Worm (Caenorhabditis elegans) whole organism, L4 larva: ENCODE measurements around the gene gcy-9.

Source experiments
- R02D3.7 ChIP-seq: fragments of 150-350 bp; sonication (generic microtip); optimal IDR thresholded peaks from 3 replicates; lab custom pipeline; 2014; ENCODE audit warnings: missing biosample characterization, missing genetic modification characterization
- T26A8.4 ChIP-seq: fragments of 200-800 bp; sonication (Bioruptor generic); IDR thresholded peaks from 2 replicates; pipeline ENCODE4 v1.3.6; 2022; ENCODE audit warnings: missing genetic modification characterization, missing compliant biosample characterization
- ZK546.5 ChIP-seq, 2 experiments: sonication (generic microtip); optimal IDR thresholded peaks; 2 replicates each; lab custom pipeline; 2017; ENCODE audit warnings: missing biosample characterization in 2 of 2, missing genetic modification characterization in 2 of 2
- aha-1 ChIP-seq: fragments of 150-350 bp; peaks from one replicate; lab custom pipeline; 2014; ENCODE audit warnings: missing biosample characterization, missing genetic modification characterization
- aly-2 ChIP-seq: sonication (generic microtip); optimal IDR thresholded peaks from 2 replicates; lab custom pipeline; 2018; ENCODE audit warnings: missing biosample characterization, missing genetic modification characterization
- ceh-20 ChIP-seq: fragments of 200-800 bp; sonication (Bioruptor generic); IDR thresholded peaks from 2 replicates; pipeline ENCODE4 v1.3.6; 2022; ENCODE audit warnings: missing genetic modification reagents, missing genetic modification characterization, missing compliant biosample characterization
- ceh-28 ChIP-seq: fragments of 150-350 bp; optimal IDR thresholded peaks from 2 replicates; lab custom pipeline; 2014; ENCODE audit warnings: missing biosample characterization, missing genetic modification reagents, missing genetic modification characterization
- ceh-32 ChIP-seq: sonication (generic microtip); optimal IDR thresholded peaks from 2 replicates; lab custom pipeline; 2016; ENCODE audit warnings: mild to moderate bottlenecking, missing genetic modification characterization, missing compliant biosample characterization; ENCODE audit not compliant: poor library complexity
- ceh-44 ChIP-seq: fragments of 200-800 bp; sonication (Bioruptor generic); IDR thresholded peaks from 2 replicates; pipeline ENCODE4 v1.3.6; 2022; ENCODE audit warnings: missing genetic modification reagents, missing genetic modification characterization, missing compliant biosample characterization
- ceh-82 ChIP-seq: sonication (generic microtip); optimal IDR thresholded peaks from 2 replicates; lab custom pipeline; 2017; ENCODE audit warnings: missing biosample characterization, missing genetic modification characterization
- cey-2 ChIP-seq: sonication (generic microtip); optimal IDR thresholded peaks from 3 replicates; lab custom pipeline; 2017; ENCODE audit warnings: missing genetic modification characterization, mild to moderate bottlenecking, missing compliant biosample characterization, antibody characterized with exemption, borderline replicate concordance; ENCODE audit not compliant: insufficient read depth
- daf-12 ChIP-seq: fragments of 150-350 bp; optimal IDR thresholded peaks from 2 replicates; lab custom pipeline; 2014; ENCODE audit warnings: missing biosample characterization, missing genetic modification reagents, missing genetic modification characterization
- dmd-6 ChIP-seq: fragments of 200-800 bp; sonication (Bioruptor generic); IDR thresholded peaks from 2 replicates; pipeline ENCODE4 v1.3.6; 2022; ENCODE audit warnings: missing genetic modification reagents, missing genetic modification characterization, missing compliant biosample characterization
- dmd-8 ChIP-seq: fragments of 200-800 bp; sonication (Bioruptor generic); IDR thresholded peaks from 2 replicates; pipeline ENCODE4 v1.3.6; 2022; ENCODE audit warnings: missing genetic modification characterization, missing compliant biosample characterization
- dmd-9 ChIP-seq: fragments of 200-800 bp; sonication (Bioruptor generic); IDR thresholded peaks from 2 replicates; pipeline ENCODE4 v1.3.6; 2022; ENCODE audit warnings: missing genetic modification reagents, missing genetic modification characterization, missing compliant biosample characterization
- dpl-1 ChIP-seq: fragments of 150-350 bp; optimal IDR thresholded peaks from 2 replicates; lab custom pipeline; 2014; ENCODE audit warnings: missing biosample characterization, missing genetic modification reagents, missing genetic modification characterization
- duxl-1 ChIP-seq: sonication (generic microtip); optimal IDR thresholded peaks from 2 replicates; lab custom pipeline; 2016; ENCODE audit warnings: mild to moderate bottlenecking, missing genetic modification characterization, moderate library complexity, missing compliant biosample characterization; ENCODE audit not compliant: poor library complexity
- fos-1 ChIP-seq: fragments of 150-350 bp; optimal IDR thresholded peaks from 2 replicates; lab custom pipeline; 2014; ENCODE audit warnings: missing biosample characterization, missing genetic modification characterization
- hlh-11 ChIP-seq: fragments of 200-800 bp; sonication (Bioruptor generic); optimal IDR thresholded peaks from 2 replicates; lab custom pipeline; 2018; ENCODE audit warnings: mild to moderate bottlenecking, missing genetic modification characterization, missing compliant biosample characterization
- hlh-30 ChIP-seq: sonication (generic microtip); optimal IDR thresholded peaks from 2 replicates; lab custom pipeline; 2017; ENCODE audit warnings: antibody characterized with exemption, mild to moderate bottlenecking, missing genetic modification characterization, missing compliant biosample characterization; ENCODE audit not compliant: insufficient read depth
- lir-3 ChIP-seq: sonication (generic microtip); optimal IDR thresholded peaks from 2 replicates; lab custom pipeline; 2016; ENCODE audit warnings: mild to moderate bottlenecking, missing genetic modification characterization, missing compliant biosample characterization
- madf-5 ChIP-seq, 2 experiments: fragments of 200-800 bp; sonication (Bioruptor generic); IDR thresholded peaks; 2 replicates each; pipeline ENCODE4 v1.3.6; 2022; ENCODE audit warnings: missing compliant biosample characterization in 2 of 2, missing genetic modification characterization in 2 of 2
- mdt-29 ChIP-seq: fragments of 200-800 bp; sonication (Bioruptor generic); IDR thresholded peaks from 2 replicates; pipeline ENCODE4 v1.3.6; 2022; ENCODE audit warnings: missing genetic modification reagents, missing genetic modification characterization, missing compliant biosample characterization
- mxl-2 ChIP-seq: fragments of 200-800 bp; sonication (Bioruptor generic); conservative IDR thresholded peaks from 2 replicates; pipeline ENCODE4 v1.3.6; 2022; ENCODE audit warnings: missing genetic modification reagents, missing genetic modification characterization, missing compliant biosample characterization
- mxl-3 ChIP-seq: fragments of 200-800 bp; sonication (Bioruptor generic); optimal IDR thresholded peaks from 2 replicates; lab custom pipeline; 2018; ENCODE audit warnings: mild to moderate bottlenecking, missing genetic modification characterization, missing compliant biosample characterization
- nhr-11 ChIP-seq: fragments of 150-350 bp; optimal IDR thresholded peaks from 2 replicates; lab custom pipeline; 2014; ENCODE audit warnings: missing biosample characterization, missing genetic modification characterization
- nhr-111 ChIP-seq: fragments of 200-800 bp; sonication (Bioruptor generic); optimal IDR thresholded peaks from 2 replicates; lab custom pipeline; 2018; ENCODE audit warnings: mild to moderate bottlenecking, missing genetic modification characterization, missing compliant biosample characterization
- nhr-25 ChIP-seq: sonication (generic microtip); optimal IDR thresholded peaks from 2 replicates; lab custom pipeline; 2017; ENCODE audit warnings: missing genetic modification characterization, mild to moderate bottlenecking, missing compliant biosample characterization, antibody characterized with exemption, moderate library complexity, borderline replicate concordance; ENCODE audit not compliant: insufficient read depth
- nhr-48 ChIP-seq: sonication (generic microtip); optimal IDR thresholded peaks from 2 replicates; lab custom pipeline; 2016; ENCODE audit warnings: mild to moderate bottlenecking, missing genetic modification characterization, missing compliant biosample characterization
- pha-4 ChIP-seq, 2 experiments: fragments of 150-350 bp in 1 of 2; fragments of 200-800 bp in 1 of 2; sonication (Bioruptor generic) in 1 of 2; IDR thresholded peaks in 1 of 2; optimal IDR thresholded peaks in 1 of 2; 2 replicates each; pipeline versions ENCODE4 v1.3.6 to Lab custom; 2014 to 2022; ENCODE audit warnings: missing genetic modification characterization in 2 of 2, missing genetic modification reagents in 2 of 2, missing biosample characterization in 1 of 2, missing compliant biosample characterization in 1 of 2
- pqm-1 ChIP-seq: sonication (generic microtip); optimal IDR thresholded peaks from 2 replicates; lab custom pipeline; 2017; ENCODE audit warnings: missing biosample characterization, missing genetic modification characterization
- spr-3 ChIP-seq: fragments of 200-800 bp; sonication (Bioruptor generic); optimal IDR thresholded peaks from 2 replicates; lab custom pipeline; 2018; ENCODE audit warnings: mild to moderate bottlenecking, missing genetic modification characterization, missing compliant biosample characterization
- unc-39 ChIP-seq: sonication (generic microtip); optimal IDR thresholded peaks from 2 replicates; lab custom pipeline; 2017; ENCODE audit warnings: missing biosample characterization, missing genetic modification characterization
- unc-62 ChIP-seq, 3 experiments: fragments of 150-350 bp in 1 of 3; sonication (generic microtip); optimal IDR thresholded peaks in 2 of 3; peaks in 1 of 3; 1 replicate in 1 of 3; 2 replicates in 2 of 3; lab custom pipeline; 2014 to 2017; ENCODE audit warnings: missing biosample characterization in 3 of 3, missing genetic modification characterization in 3 of 3, missing genetic modification reagents in 3 of 3, missing genotype in 1 of 3
- vab-7 ChIP-seq: fragments of 200-800 bp; sonication (Bioruptor generic); IDR thresholded peaks from 2 replicates; pipeline ENCODE4 v1.3.6; 2022; ENCODE audit warnings: missing genetic modification reagents, missing genetic modification characterization, missing compliant biosample characterization
- zag-1 ChIP-seq: fragments of 150-350 bp; optimal IDR thresholded peaks from 2 replicates; lab custom pipeline; 2014; ENCODE audit warnings: missing biosample characterization, missing genetic modification characterization
- ztf-11 ChIP-seq: fragments of 150-350 bp; optimal IDR thresholded peaks from 2 replicates; lab custom pipeline; 2014; ENCODE audit warnings: missing biosample characterization, missing genetic modification characterization

gcy-9 gene

DNA sequence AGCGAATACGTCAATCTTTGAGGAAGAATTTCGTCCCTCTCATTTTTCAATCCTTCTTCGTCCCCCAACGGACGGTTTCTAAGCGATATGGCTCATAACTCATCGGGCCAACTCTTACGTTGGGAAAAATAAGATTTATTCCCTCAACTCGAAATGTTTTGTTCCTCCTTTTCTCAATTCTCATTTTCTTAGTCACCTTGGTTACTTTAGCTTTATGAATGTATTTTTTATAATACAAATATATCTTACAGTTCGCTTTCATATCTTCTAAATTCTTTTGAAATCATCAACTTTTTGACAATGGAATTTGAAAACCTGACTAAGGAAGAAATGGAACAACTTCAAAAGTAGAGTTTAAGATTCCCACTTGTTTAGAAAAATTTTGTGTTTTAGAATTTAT lies 8.3 kb downstream of the gcy-9 start, which contains the start of gene npr-9:
npr-9 (plus strand) TSS at position 301 of the 400 bp plus-strand sequence.
- TF ChIP-seq hlh-30 (tag; lab: Kevin White, UChicago): no peak
- TF ChIP-seq unc-62 (GFP tag; optimal IDR thresholded peaks at IDR 0.05 in 1 of 2; lab: Kevin White, UChicago): peak in 1 of 2 experiments; percentile 13
- no peak for TF ChIP-seq unc-62 (tag; optimal IDR thresholded peaks at IDR 0.05; lab: Kevin White, UChicago)
- TF ChIP-seq ceh-20 (GFP tag; lab: Robert Waterston, UW): no peak
- no peak for TF ChIP-seq zag-1 (tag; lab: Kevin White, UChicago)
- no peak for TF ChIP-seq aly-2 (tag; lab: Kevin White, UChicago)
- no peak for TF ChIP-seq ceh-28 (tag; lab: Kevin White, UChicago)
- no peak for TF ChIP-seq daf-12 (tag; lab: Kevin White, UChicago)
- TF ChIP-seq ceh-82 (tag; lab: Kevin White, UChicago): no peak
- no peak for TF ChIP-seq dmd-8 (GFP tag; lab: Robert Waterston, UW)
- TF ChIP-seq aha-1 (tag; lab: Kevin White, UChicago): peak; percentile 63
- no peak for TF ChIP-seq ceh-44

DNA sequence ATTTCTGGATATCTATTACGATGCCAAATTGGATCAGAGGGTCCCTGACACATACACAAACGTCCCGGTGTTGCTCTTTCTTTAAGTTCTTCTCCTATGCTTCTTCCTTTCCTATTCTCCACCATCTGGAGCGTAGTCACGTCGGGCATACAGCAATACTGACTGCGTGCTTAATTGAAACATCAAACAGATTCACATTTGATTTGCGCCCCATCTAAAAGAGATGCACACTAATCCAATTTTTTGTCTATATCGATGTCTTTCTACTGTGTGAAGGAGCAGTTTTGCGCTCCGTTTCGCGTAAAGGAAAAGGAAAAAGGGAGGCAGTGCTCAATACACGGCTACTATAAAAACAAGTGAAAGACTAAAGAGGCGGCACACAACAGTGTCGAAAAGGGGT lies 9.0 kb downstream of the gcy-9 start:
- TF ChIP-seq duxl-1 (tag; lab: Kevin White, UChicago): no peak
- TF ChIP-seq nhr-11 (tag; lab: Kevin White, UChicago): no peak
- no peak for TF ChIP-seq nhr-25 (tag; lab: Kevin White, UChicago)
- TF ChIP-seq dpl-1 (GFP tag; lab: Kevin White, UChicago): no peak
- no peak for TF ChIP-seq ZK546.5 (tag; optimal IDR thresholded peaks at IDR 0.05; lab: Kevin White, UChicago)
- no peak for TF ChIP-seq spr-3 (GFP tag; lab: Kevin White, UChicago)
- no peak for TF ChIP-seq T26A8.4 (GFP tag; lab: Robert Waterston, UW)
- TF ChIP-seq lir-3 (tag; lab: Kevin White, UChicago): no peak
- no peak for TF ChIP-seq dmd-6 (GFP tag; lab: Robert Waterston, UW)
- TF ChIP-seq mdt-29: no peak
- TF ChIP-seq unc-39: no peak
- no peak for TF ChIP-seq pha-4 (GFP tag; IDR thresholded peaks at IDR 0.05; lab: Robert Waterston, UW)
- TF ChIP-seq pha-4 (tag; optimal IDR thresholded peaks at IDR 0.05; lab: Kevin White, UChicago): no peak
- no peak for TF ChIP-seq mxl-2
- TF ChIP-seq ztf-11 (tag; lab: Kevin White, UChicago): no peak

DNA sequence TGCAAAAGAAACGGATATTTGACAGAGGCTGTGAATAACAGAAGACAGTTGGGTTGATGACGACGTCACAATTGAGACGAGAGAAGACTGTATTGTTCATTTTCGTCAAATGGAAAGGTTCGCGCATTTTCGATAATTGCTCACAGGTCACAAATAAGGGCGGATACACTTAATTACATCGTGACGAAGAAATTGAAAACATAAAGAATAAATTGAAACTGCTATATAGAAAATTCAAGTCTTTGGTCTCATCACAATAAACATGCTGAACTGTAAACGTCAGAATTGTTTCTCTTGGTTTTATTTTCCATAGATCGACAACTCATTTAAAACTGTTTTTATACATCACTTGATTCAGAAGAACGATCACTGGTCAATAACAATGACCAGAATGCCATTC lies 10.9 kb downstream of the gcy-9 start, which contains the start of gene ZK455.5:
ZK455.5 (minus strand) TSS at position 101 of the 400 bp plus-strand sequence.
- TF ChIP-seq ceh-32 (tag; lab: Kevin White, UChicago) (no peak), mxl-2 (no peak), vab-7 (GFP tag; lab: Robert Waterston, UW) (no peak), ceh-28 (tag; lab: Kevin White, UChicago) (no peak), cey-2 (no peak), hlh-11 (tag; lab: Kevin White, UChicago) (no peak), R02D3.7 (no peak), nhr-48 (tag; lab: Kevin White, UChicago) (no peak), pqm-1 (no peak), fos-1 (tag; lab: Kevin White, UChicago) (no peak), aly-2 (tag; lab: Kevin White, UChicago) (no peak), nhr-111 (no peak), madf-5 (GFP tag; IDR thresholded peaks at IDR 0.05; lab: Robert Waterston, UW) (no peak), mxl-3 (GFP tag; lab: Kevin White, UChicago) (no peak), dmd-9 (GFP tag; lab: Robert Waterston, UW) (no peak)
